Worm (Caenorhabditis elegans) whole organism, L3 larva: ENCODE results near the gene msp-53.
"Not testable (repeated sequence)": the region's sequence is repeated elsewhere in the genome, so short reads cannot be mapped to it uniquely, and the experiment has no call there.

Source experiments
- ceh-82 ChIP-seq: fragments of 150-350 bp; optimal IDR thresholded peaks from 2 replicates; lab custom pipeline; 2014; ENCODE audit warnings: missing biosample characterization, missing genetic modification characterization
- lin-39 ChIP-seq: fragments of 150-350 bp; optimal IDR thresholded peaks from 2 replicates; lab custom pipeline; 2018; ENCODE audit warnings: missing biosample characterization, missing genetic modification reagents, missing genetic modification characterization
- nhr-11 ChIP-seq: fragments of 150-350 bp; optimal IDR thresholded peaks from 2 replicates; lab custom pipeline; 2014; ENCODE audit warnings: missing biosample characterization, missing genetic modification characterization
- nhr-12 ChIP-seq: fragments of 150-350 bp; optimal IDR thresholded peaks from 2 replicates; lab custom pipeline; 2014; ENCODE audit warnings: missing biosample characterization, missing genetic modification characterization
- nhr-23 ChIP-seq: fragments of 150-350 bp; optimal IDR thresholded peaks from 2 replicates; lab custom pipeline; 2014; ENCODE audit warnings: missing biosample characterization, missing genetic modification reagents, missing genetic modification characterization
- nhr-25 ChIP-seq: sonication (generic microtip); optimal IDR thresholded peaks from 2 replicates; lab custom pipeline; 2017; ENCODE audit warnings: missing biosample characterization, missing genetic modification characterization
- skn-1 ChIP-seq: fragments of 150-350 bp; optimal IDR thresholded peaks from 2 replicates; lab custom pipeline; 2014; ENCODE audit warnings: missing biosample characterization, missing genetic modification characterization
- unc-62 ChIP-seq: fragments of 150-350 bp; sonication (generic microtip); optimal IDR thresholded peaks from 4 replicates; lab custom pipeline; 2014; ENCODE audit warnings: missing biosample characterization, missing genetic modification reagents, missing genetic modification characterization
- ztf-11 ChIP-seq: fragments of 150-350 bp; optimal IDR thresholded peaks from 2 replicates; lab custom pipeline; 2014; ENCODE audit warnings: missing biosample characterization, missing genetic modification characterization

- TF ChIP-seq lin-39; skn-1 (tag; lab: Kevin White, UChicago); ceh-82 (tag; lab: Kevin White, UChicago); nhr-23 (tag; lab: Kevin White, UChicago); nhr-11; unc-62 (GFP tag; lab: Kevin White, UChicago); nhr-12 (tag; lab: Kevin White, UChicago); nhr-25 (tag; lab: Kevin White, UChicago); ztf-11: not testable (repeated sequence)
Measured at ce11 chrIV:5062278-5062677, 2.6 kb downstream of the msp-53 start, which contains the start of gene msp-57.
